Fruit fly (Drosophila melanogaster) whole organism, pupa: ENCODE measurements around the gene CG17325.

Experiments
- CG17806 ChIP-seq: fragments of 200-800 bp; sonication (Bioruptor generic); optimal IDR thresholded peaks from 2 replicates; lab custom pipeline; 2018; ENCODE audit warnings: missing biosample characterization, mild to moderate bottlenecking, missing genetic modification characterization, moderate library complexity
- CG4496 ChIP-seq: fragments of 200-800 bp; sonication (Bioruptor generic); IDR thresholded peaks from 3 replicates; pipeline ENCODE4 v1.3.6; 2022; ENCODE audit warnings: missing biosample characterization, missing genetic modification characterization
- Ets98B ChIP-seq: fragments of 200-800 bp; sonication (Bioruptor generic); IDR thresholded peaks from 2 replicates; pipeline ENCODE4 v1.3.6; 2022; ENCODE audit warnings: missing biosample characterization, missing genetic modification characterization
- rn ChIP-seq: fragments of 200-800 bp; sonication (Bioruptor generic); IDR thresholded peaks from 2 replicates; pipeline ENCODE4 v1.3.6; 2022; ENCODE audit warnings: missing biosample characterization, missing genetic modification characterization

dm6 chr2L:18777442-18777841 lies 35.0 kb upstream of the CG17325 start:
- no peak for TF ChIP-seq rn (GFP tag; lab: Robert Waterston, UW)
- TF ChIP-seq CG17806, result no peak
- TF ChIP-seq Ets98B (GFP tag; lab: Robert Waterston, UW), result no peak
- no peak for TF ChIP-seq CG4496 (GFP tag; lab: Robert Waterston, UW)
